Worm (Caenorhabditis elegans) whole organism, early embryonic: Measurements from ENCODE around the gene txt-11.

ENCODE experiments used
- ama-1 ChIP-seq: fragments of 150-350 bp; optimal IDR thresholded peaks from 2 replicates; lab custom pipeline; 2014
- ceh-13 ChIP-seq: fragments of 200-800 bp; sonication (Bioruptor generic); optimal IDR thresholded peaks from 2 replicates; lab custom pipeline; 2018; ENCODE audit warnings: mild to moderate bottlenecking, missing genetic modification characterization, missing compliant biosample characterization
- tbx-37 ChIP-seq: fragments of 200-800 bp; sonication (Bioruptor generic); conservative IDR thresholded peaks from 2 replicates; pipeline ENCODE4 v1.3.6; 2022; ENCODE audit warnings: missing genetic modification reagents, missing genetic modification characterization, missing compliant biosample characterization

ce11 chrV:3431535-3431990 lies 18.5 kb downstream of the txt-11 start, which contains the start of the genes T20D4.19 and srj-9:
- TF ChIP-seq ama-1 (lab: Kevin White, UChicago) (no peak), ceh-13 (no peak), tbx-37 (GFP tag; lab: Robert Waterston, UW) (no peak)
